Worm (Caenorhabditis elegans) whole organism, L3 larva: ENCODE results near the gene elt-6.

Source experiments
- ZK546.5 ChIP-seq: sonication (generic microtip); optimal IDR thresholded peaks from 2 replicates; lab custom pipeline; 2017; ENCODE audit warnings: missing biosample characterization, missing genetic modification characterization
- egl-27 ChIP-seq: sonication (generic microtip); optimal IDR thresholded peaks from 4 replicates; lab custom pipeline; 2017; ENCODE audit warnings: missing biosample characterization, missing genetic modification reagents, missing genetic modification characterization
- nhr-43 ChIP-seq: sonication (generic microtip); optimal IDR thresholded peaks from 2 replicates; lab custom pipeline; 2016; ENCODE audit warnings: mild to moderate bottlenecking, missing genetic modification characterization, missing compliant biosample characterization; ENCODE audit not compliant: poor library complexity, severe bottlenecking

- TF ChIP-seq ZK546.5 (no peak), egl-27 (tag; lab: Kevin White, UChicago) (no peak), nhr-43 (tag; lab: Kevin White, UChicago) (no peak)
Observed at ce11 chrIV:1953132-1953629, 35.4 kb downstream of the elt-6 start, which contains the start of gene F52C12.2.
